Worm (Caenorhabditis elegans) whole organism, L4/young adult: Measurements from ENCODE around the gene unc-104.

Experiments
- W03F9.2 ChIP-seq: fragments of 150-350 bp; optimal IDR thresholded peaks from 2 replicates; lab custom pipeline; 2014; ENCODE audit warnings: missing biosample characterization, missing genetic modification characterization
- dao-5 ChIP-seq: sonication (generic microtip); optimal IDR thresholded peaks from 2 replicates; lab custom pipeline; 2016; ENCODE audit warnings: missing genotype, missing genetic modification characterization, moderate library complexity, missing compliant biosample characterization
- him-1 ChIP-seq: sonication (generic microtip); optimal IDR thresholded peaks from 2 replicates; lab custom pipeline; 2016; ENCODE audit warnings: missing genotype, missing genetic modification reagents, missing genetic modification characterization, missing compliant biosample characterization

DNA sequence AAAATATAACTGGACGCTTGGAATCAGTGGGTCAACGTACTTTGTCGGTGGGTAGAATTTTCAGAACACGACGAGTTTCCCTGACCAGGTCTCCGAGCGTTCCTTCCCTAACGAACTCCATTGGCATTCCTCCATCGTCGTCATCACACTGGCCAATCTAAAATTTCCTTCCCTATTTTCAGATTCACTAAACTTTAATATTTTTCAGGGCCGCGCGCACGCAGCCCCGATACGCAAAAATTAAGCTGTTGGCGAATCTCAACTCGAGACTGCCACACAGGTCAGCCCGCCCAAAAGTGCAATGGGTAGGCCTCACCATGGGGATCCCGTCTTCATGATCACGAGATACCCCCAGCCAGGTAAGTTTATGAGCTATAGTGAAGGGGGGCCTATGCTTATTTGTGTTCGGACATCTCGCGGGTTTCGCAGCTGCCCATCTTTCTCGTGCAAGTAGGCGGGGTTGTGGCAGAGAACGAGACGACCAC lies 26.6 kb upstream of the unc-104 start:
- TF ChIP-seq him-1 (tag; lab: Kevin White, UChicago) (no peak), dao-5 (tag; lab: Kevin White, UChicago) (no peak), W03F9.2 (no peak)
